Worm (Caenorhabditis elegans) whole organism, midembryonic: ENCODE data around the gene sra-13.

Experiments used
- cog-1 ChIP-seq: sonication (generic microtip); optimal IDR thresholded peaks from 2 replicates; lab custom pipeline; 2016; ENCODE audit warnings: missing genetic modification characterization, missing compliant biosample characterization
- flt-1 ChIP-seq: fragments of 200-800 bp; sonication (Bioruptor generic); IDR thresholded peaks from 2 replicates; pipeline ENCODE4 v1.3.6; 2022; ENCODE audit warnings: missing genetic modification characterization, missing compliant biosample characterization

- TF ChIP-seq flt-1 (GFP tag; lab: Robert Waterston, UW) (no peak), cog-1 (tag; lab: Kevin White, UChicago) (no peak)
These were observed 29.8 kb upstream of the sra-13 start for ce11 chrII:8377722-8378121.
